Worm (Caenorhabditis elegans) whole organism, young adult: ENCODE results near the gene nhr-120.

Experiments
- B0336.3 ChIP-seq: fragments of 200-800 bp; sonication (Bioruptor generic); IDR thresholded peaks from 2 replicates; pipeline ENCODE4 v1.3.6; 2022; ENCODE audit warnings: missing genetic modification characterization, missing compliant biosample characterization
- F37B4.10 ChIP-seq: fragments of 200-800 bp; sonication (Bioruptor generic); IDR thresholded peaks from 2 replicates; pipeline ENCODE4 v1.3.6; 2022; ENCODE audit warnings: missing genetic modification characterization, missing compliant biosample characterization
- Y53G8AR.9 ChIP-seq: fragments of 200-800 bp; sonication (Bioruptor generic); conservative IDR thresholded peaks from 2 replicates; pipeline ENCODE4 v1.3.6; 2022; ENCODE audit warnings: missing genetic modification reagents, missing genetic modification characterization, missing compliant biosample characterization
- athp-1 ChIP-seq: sonication (generic microtip); optimal IDR thresholded peaks from 2 replicates; lab custom pipeline; 2017; ENCODE audit warnings: mild to moderate bottlenecking, missing genetic modification characterization, missing compliant biosample characterization
- ceh-79 ChIP-seq: sonication (generic microtip); optimal IDR thresholded peaks from 2 replicates; lab custom pipeline; 2017; ENCODE audit warnings: mild to moderate bottlenecking, missing genetic modification characterization, missing compliant biosample characterization
- dox-1 ChIP-seq: fragments of 200-800 bp; sonication (Bioruptor generic); IDR thresholded peaks from 2 replicates; pipeline ENCODE4 v1.3.6; 2022; ENCODE audit warnings: missing genetic modification reagents, missing genetic modification characterization, missing compliant biosample characterization
- dpff-1 ChIP-seq: sonication (generic microtip); optimal IDR thresholded peaks from 2 replicates; lab custom pipeline; 2017; ENCODE audit warnings: mild to moderate bottlenecking, missing genetic modification characterization, missing compliant biosample characterization
- egrh-3 ChIP-seq: fragments of 200-800 bp; sonication (Bioruptor generic); IDR thresholded peaks from 2 replicates; pipeline ENCODE4 v1.3.6; 2022; ENCODE audit warnings: missing genetic modification reagents, missing genetic modification characterization, missing compliant biosample characterization
- gei-17 ChIP-seq: fragments of 200-800 bp; sonication (Bioruptor generic); optimal IDR thresholded peaks from 2 replicates; lab custom pipeline; 2018; ENCODE audit warnings: mild to moderate bottlenecking, missing genetic modification characterization, missing compliant biosample characterization
- him-1 ChIP-seq: sonication (generic microtip); optimal IDR thresholded peaks from 2 replicates; lab custom pipeline; 2016; ENCODE audit warnings: missing genotype, missing genetic modification reagents, missing genetic modification characterization, missing compliant biosample characterization
- sdz-38 ChIP-seq: sonication (generic microtip); optimal IDR thresholded peaks from 2 replicates; lab custom pipeline; 2016; ENCODE audit warnings: missing genotype, missing genetic modification characterization, missing compliant biosample characterization
- unc-62 ChIP-seq: fragments of 150-350 bp; optimal IDR thresholded peaks from 2 replicates; lab custom pipeline; 2014; ENCODE audit warnings: missing biosample characterization, missing genetic modification reagents, missing genetic modification characterization

- TF ChIP-seq dpff-1 (tag; lab: Kevin White, UChicago), result no peak
- TF ChIP-seq sdz-38, result no peak
- TF ChIP-seq B0336.3 (GFP tag; lab: Robert Waterston, UW), result no peak
- TF ChIP-seq egrh-3 (GFP tag; lab: Robert Waterston, UW), result no peak
- TF ChIP-seq ceh-79 (tag; lab: Kevin White, UChicago), result no peak
- TF ChIP-seq him-1 (tag; lab: Kevin White, UChicago), result no peak
- no peak for TF ChIP-seq dox-1 (GFP tag; lab: Robert Waterston, UW)
- no peak for TF ChIP-seq unc-62 (GFP tag; lab: Kevin White, UChicago)
- TF ChIP-seq gei-17 (GFP tag; lab: Kevin White, UChicago), result no peak
- no peak for TF ChIP-seq Y53G8AR.9 (GFP tag; lab: Robert Waterston, UW)
- no peak for TF ChIP-seq athp-1 (tag; lab: Kevin White, UChicago)
- no peak for TF ChIP-seq F37B4.10 (GFP tag; lab: Robert Waterston, UW)
These were observed 33.4 kb downstream of the nhr-120 start, which contains the start of gene cpr-6 for ce11 chrX:6606991-6607390.
